Worm (Caenorhabditis elegans): ENCODE results near the gene C08E3.13.
A peak's percentile ranks its signal among the peaks of the same experiment; 100 is the strongest.

The C08E3.13 gene

DNA sequence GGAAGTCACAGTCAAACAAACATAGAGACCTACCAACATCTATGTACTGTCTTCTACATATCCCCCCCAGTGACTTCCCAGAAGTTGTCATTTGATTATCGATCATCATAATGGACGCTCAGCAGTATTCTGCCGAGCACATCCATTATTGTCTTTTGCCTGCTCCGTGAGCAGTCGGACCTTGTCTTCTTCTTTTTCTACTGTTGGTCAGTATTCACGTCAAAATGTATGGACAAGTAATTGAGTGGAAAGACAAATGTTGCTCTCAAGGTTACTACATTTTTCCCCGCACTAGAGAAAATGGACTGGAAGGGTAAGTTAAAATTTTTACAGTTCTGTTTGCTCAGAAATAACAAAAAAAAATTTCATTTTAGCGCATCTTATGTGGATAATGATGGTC is 22.8 kb upstream of the C08E3.13 start, which contains the start of gene btb-12:
Gene btb-12, plus strand, starts transcription at position 301 of the 400 bp plus-strand sequence.
- no peak for TF ChIP-seq zag-1 (tag; optimal IDR thresholded peaks at IDR 0.05)
- TF ChIP-seq mml-1 (tag; optimal IDR thresholded peaks at IDR 0.05) = no peak
- TF ChIP-seq ztf-11 (tag; optimal IDR thresholded peaks at IDR 0.05) = no peak
- no peak for TF ChIP-seq lin-15B (tag; optimal IDR thresholded peaks at IDR 0.05)
- TF ChIP-seq pha-4 (tag; optimal IDR thresholded peaks at IDR 0.05) = no peak
- TF ChIP-seq sea-2 (GFP tag; optimal IDR thresholded peaks at IDR 0.05) = no peak
- TF ChIP-seq unc-39 (tag; optimal IDR thresholded peaks at IDR 0.05) = no peak
- no peak for TF ChIP-seq egl-5 (tag; optimal IDR thresholded peaks at IDR 0.05)
- no peak for TF ChIP-seq nhr-43 (tag; optimal IDR thresholded peaks at IDR 0.05; ENCODE audit: poor library complexity, severe bottlenecking)
- no peak for TF ChIP-seq nhr-12 (tag; optimal IDR thresholded peaks at IDR 0.05)
- no peak for TF ChIP-seq fkh-2 (tag; optimal IDR thresholded peaks at IDR 0.05)
- TF ChIP-seq nhr-67 (tag; optimal IDR thresholded peaks at IDR 0.05) = no peak
- TF ChIP-seq nhr-11 (tag; optimal IDR thresholded peaks at IDR 0.05) = no peak
- no peak for TF ChIP-seq ztf-4 (tag; optimal IDR thresholded peaks at IDR 0.05)
- TF ChIP-seq aly-2 (tag; optimal IDR thresholded peaks at IDR 0.05) = no peak
- TF ChIP-seq hmg-11 (tag; optimal IDR thresholded peaks at IDR 0.05) = no peak
- no peak for TF ChIP-seq unc-62 (GFP tag; optimal IDR thresholded peaks at IDR 0.05)
- no peak for TF ChIP-seq nhr-77 (tag; optimal IDR thresholded peaks at IDR 0.05)
- TF ChIP-seq elt-2 (tag; optimal IDR thresholded peaks at IDR 0.05) = no peak

DNA sequence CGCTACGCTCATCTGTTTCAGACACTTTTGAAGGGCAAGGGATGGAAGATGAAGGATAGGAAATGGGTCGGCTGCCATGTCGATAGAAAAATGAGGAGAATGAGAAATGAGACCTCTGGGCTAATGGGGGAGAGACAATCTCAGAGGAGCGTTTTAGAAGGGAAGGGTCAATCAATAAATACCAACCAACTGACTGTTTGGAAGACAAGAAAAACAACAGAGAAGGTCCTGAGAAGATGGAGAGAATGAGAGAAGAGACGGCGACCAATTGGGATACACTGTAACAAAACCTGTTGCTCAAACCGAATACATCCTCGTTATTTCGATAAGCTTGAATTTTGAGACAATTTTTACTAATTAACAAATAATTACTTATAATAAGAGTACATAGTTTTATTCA is 21.3 kb upstream of the C08E3.13 start, which contains the start of gene fbxb-15:
Gene fbxb-15, minus strand, starts transcription at position 101 of the 400 bp plus-strand sequence.
- no peak for TF ChIP-seq nfya-1 (tag; optimal IDR thresholded peaks at IDR 0.05; ENCODE audit: insufficient read depth)
- no peak for TF ChIP-seq lin-15B (tag; optimal IDR thresholded peaks at IDR 0.05)
- TF ChIP-seq elt-3 (tag; optimal IDR thresholded peaks at IDR 0.05) = no peak
- no peak for TF ChIP-seq ceh-82 (tag; optimal IDR thresholded peaks at IDR 0.05)
- no peak for TF ChIP-seq tbx-2 (tag; optimal IDR thresholded peaks at IDR 0.05)
- TF ChIP-seq zag-1 (tag; optimal IDR thresholded peaks at IDR 0.05) = no peak
- no peak for TF ChIP-seq nhr-76 (tag; optimal IDR thresholded peaks at IDR 0.05)
- TF ChIP-seq nhr-11 (tag; optimal IDR thresholded peaks at IDR 0.05) = no peak
- TF ChIP-seq unc-62 (GFP tag; optimal IDR thresholded peaks at IDR 0.05) = no peak
- no peak for TF ChIP-seq mml-1 (tag; optimal IDR thresholded peaks at IDR 0.05)
- TF ChIP-seq nhr-43 (tag; optimal IDR thresholded peaks at IDR 0.05; ENCODE audit: poor library complexity, severe bottlenecking) = no peak
- no peak for TF ChIP-seq aly-2 (tag; optimal IDR thresholded peaks at IDR 0.05)
- no peak for TF ChIP-seq ztf-4 (tag; optimal IDR thresholded peaks at IDR 0.05)
- TF ChIP-seq egl-5 (tag; optimal IDR thresholded peaks at IDR 0.05) = no peak

DNA sequence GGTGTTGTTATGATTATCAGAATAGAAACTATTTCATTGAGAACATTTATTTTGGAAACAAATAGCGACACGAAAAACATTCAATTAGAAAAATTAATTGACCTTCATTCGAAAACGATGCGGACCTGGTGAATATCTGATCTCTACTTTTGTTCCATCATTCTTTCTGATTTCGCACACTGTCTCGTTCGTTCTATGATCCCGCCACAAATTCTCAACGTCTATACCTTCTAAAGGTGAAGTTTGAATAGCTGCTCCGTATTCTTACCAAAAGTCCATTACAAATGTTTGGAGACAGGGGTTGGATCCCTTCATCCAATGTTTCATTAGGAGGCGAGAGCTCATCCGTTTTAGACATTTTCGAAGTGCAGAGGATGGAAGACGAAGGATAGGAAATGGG is 19.7 kb upstream of the C08E3.13 start, which contains the start of gene fbxb-16:
Gene fbxb-16, minus strand, starts transcription at position 101 of the 400 bp plus-strand sequence.
- TF ChIP-seq mml-1 (tag; optimal IDR thresholded peaks at IDR 0.05) (no peak), jun-1 (tag; optimal IDR thresholded peaks at IDR 0.05) (no peak), egl-5 (tag; optimal IDR thresholded peaks at IDR 0.05) (no peak), eor-1 (tag; optimal IDR thresholded peaks at IDR 0.05) (no peak), ceh-16 (tag; optimal IDR thresholded peaks at IDR 0.05) (no peak), fkh-10 (GFP tag; optimal IDR thresholded peaks at IDR 0.05) (peak; percentile 15)

- TF ChIP-seq nhr-28 (tag; optimal IDR thresholded peaks at IDR 0.05) = no peak
- no peak for TF ChIP-seq tbx-2 (tag; optimal IDR thresholded peaks at IDR 0.05)
- TF ChIP-seq ztf-4 (tag; optimal IDR thresholded peaks at IDR 0.05) = no peak
- no peak for TF ChIP-seq ama-1 (optimal IDR thresholded peaks at IDR 0.05)
- no peak for TF ChIP-seq ceh-16 (tag; optimal IDR thresholded peaks at IDR 0.05)
- TF ChIP-seq unc-39 (tag; optimal IDR thresholded peaks at IDR 0.05) = no peak
- TF ChIP-seq elt-1 (tag; optimal IDR thresholded peaks at IDR 0.05) = no peak
- no peak for TF ChIP-seq unc-62 (GFP tag; optimal IDR thresholded peaks at IDR 0.05)
- TF ChIP-seq ztf-11 (tag; optimal IDR thresholded peaks at IDR 0.05) = no peak
- TF ChIP-seq skn-1 (tag; optimal IDR thresholded peaks at IDR 0.05) = no peak
- no peak for TF ChIP-seq sea-2 (GFP tag; optimal IDR thresholded peaks at IDR 0.05)
- TF ChIP-seq pha-4 (tag; optimal IDR thresholded peaks at IDR 0.05) = no peak
- no peak for TF ChIP-seq nhr-12 (tag; optimal IDR thresholded peaks at IDR 0.05)
- TF ChIP-seq ceh-28 (tag; optimal IDR thresholded peaks at IDR 0.05) = no peak
These were observed 18.4 kb upstream of the C08E3.13 start, which contains the start of gene fbxb-20 for ce11 chrII:1650502-1650901. Gene fbxb-20 (minus strand): TSS chrII:1650602.

- TF ChIP-seq nhr-76 (tag; optimal IDR thresholded peaks at IDR 0.05) (no peak), tbx-2 (tag; optimal IDR thresholded peaks at IDR 0.05) (no peak), sea-2 (GFP tag; optimal IDR thresholded peaks at IDR 0.05) (no peak), fkh-10 (GFP tag; optimal IDR thresholded peaks at IDR 0.05) (peak; percentile 44)
These were observed 16.7 kb upstream of the C08E3.13 start, which contains the start of gene fbxb-21 for ce11 chrII:1648768-1649167. Gene fbxb-21 (minus strand): TSS chrII:1648868.

Data from whole organism, L3 larva.